Fruit fly (Drosophila melanogaster): ENCODE data around the gene Tfb4.
A peak's percentile ranks its signal among the peaks of the same experiment; 100 is the strongest.

Gene Tfb4

dm6 chr2L:1122711-1122960 lies 27.8 kb downstream of the Tfb4 start:
- TF ChIP-seq Rel (GFP tag; optimal IDR thresholded peaks at IDR 0.05) (no peak), Rel (tag; optimal IDR thresholded peaks at IDR 0.05) (peak; percentile 75), Sp1 (GFP tag; optimal IDR thresholded peaks at IDR 0.05) (no peak)

- TF ChIP-seq Jra (GFP tag; optimal IDR thresholded peaks at IDR 0.05) = peak; percentile 37
- TF ChIP-seq woc (GFP tag; optimal IDR thresholded peaks at IDR 0.05) = no peak
- TF ChIP-seq br (GFP tag; optimal IDR thresholded peaks at IDR 0.05) = peak; percentile 30
- peak; percentile 44 for TF ChIP-seq OdsH (GFP tag; optimal IDR thresholded peaks at IDR 0.05)
- no peak for TF ChIP-seq Rel (GFP tag; optimal IDR thresholded peaks at IDR 0.05)
- no peak for TF ChIP-seq Rel (tag; optimal IDR thresholded peaks at IDR 0.05)
- no peak for TF ChIP-seq dsf (GFP tag; optimal IDR thresholded peaks at IDR 0.05; ENCODE audit: borderline replicate concordance)
- peak; percentile 39 for TF ChIP-seq rgr (GFP tag; optimal IDR thresholded peaks at IDR 0.05)
- peak in 1 of 2 experiments; percentile 23 for TF ChIP-seq foxo (GFP tag; optimal IDR thresholded peaks at IDR 0.05)
- TF ChIP-seq h (GFP tag; optimal IDR thresholded peaks at IDR 0.05) = peak; percentile 58
- TF ChIP-seq fru (GFP tag; optimal IDR thresholded peaks at IDR 0.05) = peak; percentile 37
- TF ChIP-seq Hr83 (GFP tag; optimal IDR thresholded peaks at IDR 0.05; ENCODE audit: poor library complexity, severe bottlenecking) = peak; percentile 91
Observed at dm6 chr2L:1121942-1122710, 28.4 kb downstream of the Tfb4 start.

dm6 chr2L:1120206-1120902 lies 30.1 kb downstream of the Tfb4 start:
- no peak for TF ChIP-seq br (GFP tag; optimal IDR thresholded peaks at IDR 0.05)
- peak; percentile 81 for TF ChIP-seq h (GFP tag; optimal IDR thresholded peaks at IDR 0.05)
- no peak for TF ChIP-seq Rel (GFP tag; optimal IDR thresholded peaks at IDR 0.05)
- TF ChIP-seq Rel (tag; optimal IDR thresholded peaks at IDR 0.05) = peak; percentile 73

dm6 chr2L:1118880-1119809 lies 31.3 kb downstream of the Tfb4 start:
- peak; percentile 65 for TF ChIP-seq CrebA (GFP tag; optimal IDR thresholded peaks at IDR 0.05; ENCODE audit: borderline replicate concordance)
- TF ChIP-seq Vsx2 (GFP tag; optimal IDR thresholded peaks at IDR 0.05; ENCODE audit: partially characterized antibody) = peak; percentile 73
- peak; percentile 83 for TF ChIP-seq OdsH (GFP tag; optimal IDR thresholded peaks at IDR 0.05)
- peak; percentile 88 for TF ChIP-seq Dif (GFP tag; optimal IDR thresholded peaks at IDR 0.05; ENCODE audit: partially characterized antibody)
- peak; percentile 38 for TF ChIP-seq Rel (GFP tag; optimal IDR thresholded peaks at IDR 0.05)
- TF ChIP-seq Rel (tag; optimal IDR thresholded peaks at IDR 0.05) = peak; percentile 51
- no peak for TF ChIP-seq GATAd (GFP tag; optimal IDR thresholded peaks at IDR 0.05)
- TF ChIP-seq Jra (GFP tag; optimal IDR thresholded peaks at IDR 0.05) = peak; percentile 71
- TF ChIP-seq ey (GFP tag; optimal IDR thresholded peaks at IDR 0.05) = peak; percentile 89
- TF ChIP-seq fru (GFP tag; optimal IDR thresholded peaks at IDR 0.05) = peak; percentile 86
- no peak for TF ChIP-seq Myc (optimal IDR thresholded peaks at IDR 0.05)
- peak; percentile 57 for TF ChIP-seq CG32264 (GFP tag; optimal IDR thresholded peaks at IDR 0.05)
- TF ChIP-seq Mio (GFP tag; optimal IDR thresholded peaks at IDR 0.05) = peak; percentile 24
- TF ChIP-seq dsf (GFP tag; optimal IDR thresholded peaks at IDR 0.05; ENCODE audit: borderline replicate concordance) = no peak
- peak; percentile 61 for TF ChIP-seq Sp1 (GFP tag; optimal IDR thresholded peaks at IDR 0.05)
- TF ChIP-seq N (GFP tag; optimal IDR thresholded peaks at IDR 0.05) = no peak
- peak; percentile 71 for TF ChIP-seq sage (GFP tag; optimal IDR thresholded peaks at IDR 0.05)
- TF ChIP-seq brk (GFP tag; optimal IDR thresholded peaks at IDR 0.05) = peak; percentile 72
- TF ChIP-seq pan (optimal IDR thresholded peaks at IDR 0.05) = peak; percentile 83
- TF ChIP-seq rgr (GFP tag; optimal IDR thresholded peaks at IDR 0.05) = peak; percentile 81
- no peak for TF ChIP-seq Dfd (GFP tag; optimal IDR thresholded peaks at IDR 0.05)
- peak; percentile 43 to 88 for TF ChIP-seq foxo (GFP tag; optimal IDR thresholded peaks at IDR 0.05)
- TF ChIP-seq woc (GFP tag; optimal IDR thresholded peaks at IDR 0.05) = peak; percentile 78
- TF ChIP-seq Hr78 (GFP tag; optimal IDR thresholded peaks at IDR 0.05) = no peak
- peak; percentile 60 for TF ChIP-seq HLH106 (tag; optimal IDR thresholded peaks at IDR 0.05)
- TF ChIP-seq tai (GFP tag; optimal IDR thresholded peaks at IDR 0.05) = peak; percentile 86
- no peak for TF ChIP-seq usp (GFP tag; optimal IDR thresholded peaks at IDR 0.05)
- TF ChIP-seq br (GFP tag; optimal IDR thresholded peaks at IDR 0.05) = peak; percentile 89
- TF ChIP-seq lola (GFP tag; optimal IDR thresholded peaks at IDR 0.05) = no peak
- no peak for TF ChIP-seq jim (GFP tag; optimal IDR thresholded peaks at IDR 0.05)
- no peak for TF ChIP-seq Abd-B (GFP tag; optimal IDR thresholded peaks at IDR 0.05)
- peak; percentile 91 for TF ChIP-seq h (GFP tag; optimal IDR thresholded peaks at IDR 0.05)
- TF ChIP-seq Hnf4 (GFP tag; optimal IDR thresholded peaks at IDR 0.05) = peak; percentile 81
- TF ChIP-seq sv (GFP tag; optimal IDR thresholded peaks at IDR 0.05) = peak; percentile 76
- peak; percentile 31 to 74 for TF ChIP-seq dl (GFP tag; optimal IDR thresholded peaks at IDR 0.05; ENCODE audit: insufficient read depth in 1 of 2, partially characterized antibody in 2 of 2)
- TF ChIP-seq Hr83 (GFP tag; optimal IDR thresholded peaks at IDR 0.05; ENCODE audit: poor library complexity, severe bottlenecking) = peak; percentile 51
- TF ChIP-seq psq (GFP tag; optimal IDR thresholded peaks at IDR 0.05) = peak; percentile 87
